Worm (Caenorhabditis elegans): ENCODE data around the gene Y39G8C.2.

DNA sequence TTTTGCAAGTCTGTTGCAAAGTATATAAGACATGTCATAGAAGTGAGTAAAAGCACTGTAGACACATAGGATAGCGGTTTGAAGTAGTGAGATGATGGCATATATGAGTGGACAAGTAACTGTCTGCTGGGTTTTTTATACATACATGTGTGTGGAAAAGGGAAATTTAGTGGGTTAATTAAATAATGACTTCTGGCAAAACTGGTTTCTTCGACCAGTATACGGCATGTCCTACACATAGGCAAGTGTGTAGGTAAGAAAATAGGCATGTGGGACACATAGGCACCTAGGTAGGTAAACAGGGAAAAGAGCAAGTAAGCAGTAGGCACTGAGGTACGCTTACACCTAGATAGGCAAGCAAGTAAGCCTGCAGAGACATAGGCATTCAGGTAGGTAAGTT lies 2.8 kb downstream of the Y39G8C.2 start, which contains the start of gene col-87:
- no peak for TF ChIP-seq ceh-82 (tag; optimal IDR thresholded peaks at IDR 0.05)
- TF ChIP-seq ztf-11 (tag; optimal IDR thresholded peaks at IDR 0.05): no peak
- no peak for TF ChIP-seq zag-1 (tag; optimal IDR thresholded peaks at IDR 0.05)
- no peak for TF ChIP-seq nfya-1 (tag; optimal IDR thresholded peaks at IDR 0.05; ENCODE audit: insufficient read depth)
- no peak for TF ChIP-seq elt-3 (tag; optimal IDR thresholded peaks at IDR 0.05)
- TF ChIP-seq tbx-2 (tag; optimal IDR thresholded peaks at IDR 0.05): no peak
- no peak for TF ChIP-seq ztf-4 (tag; optimal IDR thresholded peaks at IDR 0.05)
